Worm (Caenorhabditis elegans) whole organism, early embryonic: ENCODE results near the gene hpo-10.
A peak's percentile ranks its signal among the peaks of the same experiment; 100 is the strongest.

Experiments used
- B0310.2 ChIP-seq: sonication (generic microtip); optimal IDR thresholded peaks from 2 replicates; lab custom pipeline; 2016; ENCODE audit warnings: mild to moderate bottlenecking, missing genetic modification characterization, missing compliant biosample characterization
- F13C5.2 ChIP-seq: sonication (generic microtip); optimal IDR thresholded peaks from 2 replicates; lab custom pipeline; 2017; ENCODE audit warnings: mild to moderate bottlenecking, missing genetic modification characterization, inconsistent platforms, missing compliant biosample characterization
- aly-1 ChIP-seq: sonication (generic microtip); optimal IDR thresholded peaks from 2 replicates; lab custom pipeline; 2016; ENCODE audit warnings: missing genetic modification characterization, missing compliant biosample characterization
- ama-1 ChIP-seq: fragments of 150-350 bp; optimal IDR thresholded peaks from 2 replicates; lab custom pipeline; 2014
- ceh-13 ChIP-seq: fragments of 200-800 bp; sonication (Bioruptor generic); optimal IDR thresholded peaks from 2 replicates; lab custom pipeline; 2018; ENCODE audit warnings: mild to moderate bottlenecking, missing genetic modification characterization, missing compliant biosample characterization
- ceh-36 ChIP-seq: sonication (generic microtip); optimal IDR thresholded peaks from 2 replicates; lab custom pipeline; 2016; ENCODE audit warnings: missing genetic modification characterization, inconsistent platforms, missing compliant biosample characterization
- ets-7 ChIP-seq: sonication (generic microtip); optimal IDR thresholded peaks from 2 replicates; lab custom pipeline; 2016; ENCODE audit warnings: missing genotype, missing genetic modification characterization, missing compliant biosample characterization
- flt-1 ChIP-seq: fragments of 200-800 bp; sonication (Bioruptor generic); IDR thresholded peaks from 2 replicates; pipeline ENCODE4 v1.3.6; 2022; ENCODE audit warnings: missing genetic modification characterization, missing compliant biosample characterization
- hmbx-1 ChIP-seq: sonication (generic microtip); optimal IDR thresholded peaks from 2 replicates; lab custom pipeline; 2016; ENCODE audit warnings: mild to moderate bottlenecking, missing genetic modification characterization, missing compliant biosample characterization
- hmg-4 ChIP-seq: fragments of 200-800 bp; sonication (Bioruptor generic); optimal IDR thresholded peaks from 2 replicates; lab custom pipeline; 2018; ENCODE audit warnings: mild to moderate bottlenecking, missing genetic modification characterization, missing compliant biosample characterization
- hnd-1 ChIP-seq: sonication (generic microtip); optimal IDR thresholded peaks from 2 replicates; lab custom pipeline; 2016; ENCODE audit warnings: missing genetic modification characterization, missing compliant biosample characterization
- pes-1 ChIP-seq: fragments of 200-800 bp; sonication (Bioruptor generic); IDR thresholded peaks from 2 replicates; pipeline ENCODE4 v1.3.6; 2022; ENCODE audit warnings: missing genetic modification reagents, missing genetic modification characterization, missing compliant biosample characterization
- scrt-1 ChIP-seq: fragments of 200-800 bp; sonication (Bioruptor generic); IDR thresholded peaks from 2 replicates; pipeline ENCODE4 v1.3.6; 2022; ENCODE audit warnings: missing genetic modification characterization, missing compliant biosample characterization
- sea-1 ChIP-seq: fragments of 200-800 bp; sonication (Bioruptor generic); conservative IDR thresholded peaks from 2 replicates; pipeline ENCODE4 v1.3.6; 2022; ENCODE audit warnings: missing genetic modification characterization, missing compliant biosample characterization
- tbx-11 ChIP-seq: fragments of 200-800 bp; sonication (Bioruptor generic); IDR thresholded peaks from 2 replicates; pipeline ENCODE4 v1.3.6; 2022; ENCODE audit warnings: missing genetic modification characterization, missing compliant biosample characterization
- tbx-37 ChIP-seq: fragments of 200-800 bp; sonication (Bioruptor generic); conservative IDR thresholded peaks from 2 replicates; pipeline ENCODE4 v1.3.6; 2022; ENCODE audit warnings: missing genetic modification reagents, missing genetic modification characterization, missing compliant biosample characterization
- tra-4 ChIP-seq: sonication (generic microtip); optimal IDR thresholded peaks from 2 replicates; lab custom pipeline; 2017; ENCODE audit warnings: missing genetic modification characterization, missing compliant biosample characterization

hpo-10 gene

ce11 chrIII:5864270-5864669 is 15.0 kb upstream of the hpo-10 start, which contains the start of gene rabn-5:
TSS of gene rabn-5 (plus strand) at chrIII:5864553.
- TF ChIP-seq ceh-13 (GFP tag; lab: Kevin White, UChicago) (no peak), F13C5.2 (tag; lab: Kevin White, UChicago) (no peak), tbx-11 (GFP tag; lab: Robert Waterston, UW) (no peak), scrt-1 (no peak), hnd-1 (tag; lab: Kevin White, UChicago) (no peak), pes-1 (GFP tag; lab: Robert Waterston, UW) (no peak), tbx-37 (GFP tag; lab: Robert Waterston, UW) (no peak), aly-1 (no peak), flt-1 (GFP tag; lab: Robert Waterston, UW) (no peak), tra-4 (tag; lab: Kevin White, UChicago) (no peak), hmg-4 (GFP tag; lab: Kevin White, UChicago) (no peak), sea-1 (GFP tag; lab: Robert Waterston, UW) (no peak), B0310.2 (tag; lab: Kevin White, UChicago) (no peak), ets-7 (tag; lab: Kevin White, UChicago) (no peak), ceh-36 (tag; lab: Kevin White, UChicago) (no peak), ama-1 (lab: Kevin White, UChicago) (no peak), hmbx-1 (tag; lab: Kevin White, UChicago) (no peak)

ce11 chrIII:5868401-5868800 is 10.9 kb upstream of the hpo-10 start, which contains the start of gene eng-1:
TSS of gene eng-1 (minus strand) at chrIII:5868501.
- TF ChIP-seq hmg-4 (GFP tag; lab: Kevin White, UChicago) (no peak), ets-7 (tag; lab: Kevin White, UChicago) (no peak), hmbx-1 (tag; lab: Kevin White, UChicago) (no peak), tbx-11 (GFP tag; lab: Robert Waterston, UW) (no peak), hnd-1 (tag; lab: Kevin White, UChicago) (no peak), sea-1 (GFP tag; lab: Robert Waterston, UW) (no peak), aly-1 (no peak), tbx-37 (GFP tag; lab: Robert Waterston, UW) (no peak), ceh-36 (tag; lab: Kevin White, UChicago) (no peak), tra-4 (tag; lab: Kevin White, UChicago) (no peak), ceh-13 (GFP tag; lab: Kevin White, UChicago) (no peak), ama-1 (lab: Kevin White, UChicago) (no peak), B0310.2 (tag; lab: Kevin White, UChicago) (no peak)

ce11 chrIII:5869429-5869828 is 9.9 kb upstream of the hpo-10 start, which contains the start of gene F01F1.15:
TSS of gene F01F1.15 (minus strand) at chrIII:5869529.
- no peak for TF ChIP-seq pes-1 (GFP tag; lab: Robert Waterston, UW)
- no peak for TF ChIP-seq scrt-1
- TF ChIP-seq ets-7 (tag; lab: Kevin White, UChicago): no peak
- TF ChIP-seq tbx-37 (GFP tag; lab: Robert Waterston, UW): no peak
- TF ChIP-seq ama-1 (lab: Kevin White, UChicago): no peak
- no peak for TF ChIP-seq hmbx-1 (tag; lab: Kevin White, UChicago)
- TF ChIP-seq B0310.2 (tag; lab: Kevin White, UChicago): no peak
- TF ChIP-seq flt-1 (GFP tag; lab: Robert Waterston, UW): no peak
- no peak for TF ChIP-seq ceh-36 (tag; lab: Kevin White, UChicago)

ce11 chrIII:5871760-5872159 is 7.5 kb upstream of the hpo-10 start, which contains the start of the genes F01F1.11 and F01F1.3:
TSS of gene F01F1.11 (minus strand) at chrIII:5871877.
TSS of gene F01F1.3 (plus strand) at chrIII:5871938.
- TF ChIP-seq tbx-37 (GFP tag; lab: Robert Waterston, UW): peak; percentile 66; the same call in 1 of the 2 replicates
- no peak for TF ChIP-seq flt-1 (GFP tag; lab: Robert Waterston, UW)
- TF ChIP-seq pes-1 (GFP tag; lab: Robert Waterston, UW): peak; percentile 53; the same call in 1 of the 2 replicates
- TF ChIP-seq ets-7 (tag; lab: Kevin White, UChicago): no peak

ce11 chrIII:5872288-5872687 is 7.0 kb upstream of the hpo-10 start:
- TF ChIP-seq ceh-36 (tag; lab: Kevin White, UChicago): no peak
- TF ChIP-seq tra-4 (tag; lab: Kevin White, UChicago): no peak

ce11 chrIII:5874263-5874662 is 5.0 kb upstream of the hpo-10 start:
- no peak for TF ChIP-seq ets-7 (tag; lab: Kevin White, UChicago)
- no peak for TF ChIP-seq sea-1 (GFP tag; lab: Robert Waterston, UW)
- no peak for TF ChIP-seq F13C5.2 (tag; lab: Kevin White, UChicago)
- TF ChIP-seq ama-1 (lab: Kevin White, UChicago): no peak
- no peak for TF ChIP-seq pes-1 (GFP tag; lab: Robert Waterston, UW)
- TF ChIP-seq hnd-1 (tag; lab: Kevin White, UChicago): no peak
- TF ChIP-seq scrt-1: no peak
- no peak for TF ChIP-seq ceh-13 (GFP tag; lab: Kevin White, UChicago)

ce11 chrIII:5874664-5875417 is 4.4 kb upstream of the hpo-10 start:
- no peak for TF ChIP-seq tbx-37 (GFP tag; lab: Robert Waterston, UW)
- TF ChIP-seq ceh-13 (GFP tag; lab: Kevin White, UChicago): no peak
- TF ChIP-seq hmbx-1 (tag; lab: Kevin White, UChicago): no peak

ce11 chrIII:5875418-5875702 is 3.9 kb upstream of the hpo-10 start:
- TF ChIP-seq hmbx-1 (tag; lab: Kevin White, UChicago): no peak
- no peak for TF ChIP-seq hmg-4 (GFP tag; lab: Kevin White, UChicago)
- TF ChIP-seq aly-1: no peak
- no peak for TF ChIP-seq ama-1 (lab: Kevin White, UChicago)
- TF ChIP-seq tra-4 (tag; lab: Kevin White, UChicago): no peak
- TF ChIP-seq B0310.2 (tag; lab: Kevin White, UChicago): no peak
- no peak for TF ChIP-seq hnd-1 (tag; lab: Kevin White, UChicago)
- TF ChIP-seq tbx-37 (GFP tag; lab: Robert Waterston, UW): no peak
- no peak for TF ChIP-seq pes-1 (GFP tag; lab: Robert Waterston, UW)
